Worm (Caenorhabditis elegans) whole organism, L4/young adult: Measurements from ENCODE around the gene R05D3.8.

Experiments
- W03F9.2 ChIP-seq: fragments of 150-350 bp; optimal IDR thresholded peaks from 2 replicates; lab custom pipeline; 2014; ENCODE audit warnings: missing biosample characterization, missing genetic modification characterization
- dao-5 ChIP-seq: sonication (generic microtip); optimal IDR thresholded peaks from 2 replicates; lab custom pipeline; 2016; ENCODE audit warnings: missing genotype, missing genetic modification characterization, moderate library complexity, missing compliant biosample characterization
- him-1 ChIP-seq: sonication (generic microtip); optimal IDR thresholded peaks from 2 replicates; lab custom pipeline; 2016; ENCODE audit warnings: missing genotype, missing genetic modification reagents, missing genetic modification characterization, missing compliant biosample characterization

ce11 chrIII:8322645-8323213 lies 35.4 kb downstream of the R05D3.8 start, which contains the start of gene F10E9.1:
- TF ChIP-seq him-1 (tag; lab: Kevin White, UChicago) (no peak), dao-5 (no peak), W03F9.2 (no peak)
